Worm (Caenorhabditis elegans) whole organism, L3 larva: ENCODE measurements around the gene rcq-5.

ENCODE experiments used
- ceh-82 ChIP-seq: fragments of 150-350 bp; optimal IDR thresholded peaks from 2 replicates; lab custom pipeline; 2014; ENCODE audit warnings: missing biosample characterization, missing genetic modification characterization
- egl-27 ChIP-seq: sonication (generic microtip); optimal IDR thresholded peaks from 4 replicates; lab custom pipeline; 2017; ENCODE audit warnings: missing biosample characterization, missing genetic modification reagents, missing genetic modification characterization
- elt-2 ChIP-seq: sonication (generic microtip); optimal IDR thresholded peaks from 2 replicates; lab custom pipeline; 2016; ENCODE audit warnings: missing genetic modification reagents, mild to moderate bottlenecking, missing genetic modification characterization, missing compliant biosample characterization

DNA sequence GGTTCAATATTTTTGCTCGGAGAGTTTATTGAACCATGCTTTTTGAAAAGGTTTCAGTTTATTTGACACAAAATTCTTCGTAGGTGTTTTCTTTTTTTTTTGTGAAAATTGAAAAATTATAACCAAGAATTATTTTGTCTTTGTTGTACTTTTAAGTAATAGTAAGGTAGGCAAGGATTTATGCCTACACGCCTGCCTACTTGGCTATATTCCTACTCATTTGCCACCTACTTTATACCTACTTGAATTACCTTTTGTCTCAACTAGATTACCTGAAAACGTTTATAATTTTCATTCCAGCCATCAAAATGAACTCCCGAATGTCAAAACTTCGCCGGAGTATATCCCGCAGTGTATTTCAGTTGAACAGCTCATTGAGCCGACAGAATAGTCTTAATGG, 45.7 kb downstream of the rcq-5 start, which contains the start of gene C36E8.4:
- TF ChIP-seq ceh-82 (tag; lab: Kevin White, UChicago) (no peak), elt-2 (tag; lab: Kevin White, UChicago) (no peak), egl-27 (tag; lab: Kevin White, UChicago) (no peak)
